Worm (Caenorhabditis elegans) whole organism, L1 larva: ENCODE data around the gene K10D6.3.

ENCODE experiments used
- ama-1 ChIP-seq: fragments of 150-350 bp; optimal IDR thresholded peaks from 2 replicates; lab custom pipeline; 2014
- blmp-1 ChIP-seq: fragments of 150-350 bp; optimal IDR thresholded peaks from 2 replicates; lab custom pipeline; 2014; ENCODE audit warnings: missing biosample characterization, missing genetic modification characterization
- ceh-82 ChIP-seq, 3 experiments: fragments of 150-350 bp in 1 of 3; sonication (generic microtip) in 2 of 3; optimal IDR thresholded peaks; 2 replicates each; lab custom pipeline; 2014 to 2017; ENCODE audit warnings: missing biosample characterization in 3 of 3, missing genetic modification characterization in 3 of 3
- nhr-28 ChIP-seq: fragments of 150-350 bp; optimal IDR thresholded peaks from 2 replicates; lab custom pipeline; 2014; ENCODE audit warnings: missing biosample characterization, missing genetic modification characterization

- no peak for TF ChIP-seq ceh-82 (tag; optimal IDR thresholded peaks at IDR 0.05; lab: Kevin White, UChicago)
- no peak for TF ChIP-seq blmp-1
- TF ChIP-seq nhr-28 (tag; lab: Kevin White, UChicago), result no peak
- no peak for TF ChIP-seq ama-1 (lab: Kevin White, UChicago)
These were observed 41.2 kb downstream of the K10D6.3 start, which contains the start of gene pgap-1 for ce11 chrV:11241580-11241979.
